Worm (Caenorhabditis elegans) whole organism, L3 larva: ENCODE results near the gene srlf-15.

ENCODE experiments used
- aly-2 ChIP-seq: fragments of 150-350 bp; optimal IDR thresholded peaks from 2 replicates; lab custom pipeline; 2014; ENCODE audit warnings: missing biosample characterization, missing genetic modification characterization
- ama-1 ChIP-seq: fragments of 150-350 bp; optimal IDR thresholded peaks from 2 replicates; lab custom pipeline; 2018
- mml-1 ChIP-seq: fragments of 150-350 bp; sonication (generic microtip); optimal IDR thresholded peaks from 3 replicates; lab custom pipeline; 2014; ENCODE audit warnings: missing biosample characterization, missing genetic modification characterization
- nfya-1 ChIP-seq: sonication (generic microtip); optimal IDR thresholded peaks from 2 replicates; lab custom pipeline; 2017; ENCODE audit warnings: missing genetic modification characterization, mild to moderate bottlenecking, missing compliant biosample characterization, antibody characterized with exemption, moderate library complexity; ENCODE audit not compliant: insufficient read depth
- nhr-43 ChIP-seq: sonication (generic microtip); optimal IDR thresholded peaks from 2 replicates; lab custom pipeline; 2016; ENCODE audit warnings: mild to moderate bottlenecking, missing genetic modification characterization, missing compliant biosample characterization; ENCODE audit not compliant: poor library complexity, severe bottlenecking
- nhr-76 ChIP-seq: fragments of 150-350 bp; sonication (generic microtip); optimal IDR thresholded peaks from 5 replicates; lab custom pipeline; 2014; ENCODE audit warnings: missing biosample characterization, missing genetic modification characterization
- nhr-77 ChIP-seq: fragments of 150-350 bp; optimal IDR thresholded peaks from 2 replicates; lab custom pipeline; 2014; ENCODE audit warnings: missing biosample characterization, missing genetic modification characterization
- skn-1 ChIP-seq: fragments of 150-350 bp; optimal IDR thresholded peaks from 2 replicates; lab custom pipeline; 2014; ENCODE audit warnings: missing biosample characterization, missing genetic modification characterization
- snpc-4 ChIP-seq: fragments of 150-350 bp; optimal IDR thresholded peaks from 2 replicates; lab custom pipeline; 2014; ENCODE audit warnings: missing biosample characterization, missing genetic modification characterization
- unc-39 ChIP-seq: sonication (generic microtip); optimal IDR thresholded peaks from 4 replicates; lab custom pipeline; 2017; ENCODE audit warnings: missing biosample characterization, missing genetic modification characterization
- unc-62 ChIP-seq: fragments of 150-350 bp; sonication (generic microtip); optimal IDR thresholded peaks from 4 replicates; lab custom pipeline; 2014; ENCODE audit warnings: missing biosample characterization, missing genetic modification reagents, missing genetic modification characterization
- zag-1 ChIP-seq: fragments of 150-350 bp; optimal IDR thresholded peaks from 2 replicates; lab custom pipeline; 2014; ENCODE audit warnings: missing biosample characterization, missing genetic modification characterization
- ztf-4 ChIP-seq: fragments of 150-350 bp; optimal IDR thresholded peaks from 2 replicates; lab custom pipeline; 2014; ENCODE audit warnings: missing biosample characterization, missing genetic modification characterization

- TF ChIP-seq unc-39 (tag; lab: Kevin White, UChicago) (no peak), zag-1 (tag; lab: Kevin White, UChicago) (no peak), unc-62 (GFP tag; lab: Kevin White, UChicago) (no peak), nfya-1 (tag; lab: Kevin White, UChicago) (no peak), nhr-43 (tag; lab: Kevin White, UChicago) (no peak), nhr-77 (tag; lab: Kevin White, UChicago) (no peak), ztf-4 (no peak), skn-1 (tag; lab: Kevin White, UChicago) (no peak), nhr-76 (tag; lab: Kevin White, UChicago) (no peak), aly-2 (tag; lab: Kevin White, UChicago) (no peak), snpc-4 (no peak), mml-1 (tag; lab: Kevin White, UChicago) (no peak), ama-1 (lab: Kevin White, UChicago) (no peak)
Observed at ce11 chrII:10990592-10990991, 45.3 kb upstream of the srlf-15 start.
